Fruit fly (Drosophila melanogaster) whole organism, pupa: ENCODE results near the gene CG16710.

Source experiments
- CG12605 ChIP-seq: fragments of 200-800 bp; sonication (Bioruptor generic); IDR thresholded peaks from 2 replicates; pipeline ENCODE4 v1.3.6; 2022; ENCODE audit warnings: missing biosample characterization, missing genetic modification characterization
- CG14655 ChIP-seq: fragments of 200-800 bp; sonication (Bioruptor generic); optimal IDR thresholded peaks from 3 replicates; lab custom pipeline; 2017; ENCODE audit warnings: mild to moderate bottlenecking, missing biosample characterization, missing genetic modification reagents, missing genetic modification characterization
- CG32121 ChIP-seq: fragments of 200-800 bp; sonication (Bioruptor generic); IDR thresholded peaks from 2 replicates; pipeline ENCODE4 v1.3.6; 2022; ENCODE audit warnings: missing biosample characterization, missing genetic modification characterization
- CG34367 ChIP-seq: fragments of 200-800 bp; sonication (Bioruptor generic); optimal IDR thresholded peaks from 2 replicates; lab custom pipeline; 2018; ENCODE audit warnings: missing biosample characterization, mild to moderate bottlenecking, missing genetic modification characterization
- Ets98B ChIP-seq: fragments of 200-800 bp; sonication (Bioruptor generic); IDR thresholded peaks from 2 replicates; pipeline ENCODE4 v1.3.6; 2022; ENCODE audit warnings: missing biosample characterization, missing genetic modification characterization
- Pif1B ChIP-seq: fragments of 200-800 bp; sonication (Bioruptor generic); optimal IDR thresholded peaks from 3 replicates; lab custom pipeline; 2016; ENCODE audit warnings: missing biosample characterization, missing genetic modification characterization

dm6 chr3R:23732990-23733512 is 50.7 kb downstream of the CG16710 start, which contains the start of the genes Hmgcr and Rpn9:
- TF ChIP-seq CG34367 (no peak), CG12605 (GFP tag; lab: Robert Waterston, UW) (no peak), CG14655 (no peak), Pif1B (no peak), Ets98B (peak; percentile 11; the same call in 1 of the 2 replicates), CG32121 (no peak)
